Fruit fly (Drosophila melanogaster) whole organism, adult: ENCODE data around the gene Uch-L5.

Experiments used
- CG11617 ChIP-seq: fragments of 200-800 bp; sonication (Bioruptor generic); optimal IDR thresholded peaks from 2 replicates; lab custom pipeline; 2017; ENCODE audit warnings: mild to moderate bottlenecking, missing biosample characterization, missing genetic modification reagents, missing genetic modification characterization
- CG14711 ChIP-seq: fragments of 200-800 bp; sonication (Bioruptor generic); optimal IDR thresholded peaks from 2 replicates; lab custom pipeline; 2018; ENCODE audit warnings: missing biosample characterization, mild to moderate bottlenecking, missing genetic modification characterization, moderate library complexity
- cic ChIP-seq: fragments of 200-800 bp; sonication (Bioruptor generic); optimal IDR thresholded peaks from 2 replicates; lab custom pipeline; 2017; ENCODE audit warnings: missing biosample characterization, mild to moderate bottlenecking, missing genetic modification characterization, moderate library complexity
- cnc ChIP-seq, 2 experiments: fragments of >200 bp; optimal IDR thresholded peaks; 2 replicates each; lab custom pipeline; 2017
- kay ChIP-seq: fragments of 200-800 bp; sonication (Bioruptor generic); peaks from one replicate; lab custom pipeline; 2016; ENCODE audit warnings: missing biosample characterization, missing genetic modification characterization, borderline replicate concordance
- pad ChIP-seq: fragments of 200-800 bp; sonication (Bioruptor generic); optimal IDR thresholded peaks from 3 replicates; lab custom pipeline; 2017; ENCODE audit warnings: missing biosample characterization, missing genetic modification characterization, mild to moderate bottlenecking, moderate library complexity, missing genetic modification reagents

- TF ChIP-seq CG11617 (GFP tag; lab: Kevin White, UChicago): peak; percentile 8
- peak; percentile 34 for TF ChIP-seq cic (GFP tag; lab: Kevin White, UChicago)
- TF ChIP-seq pad (GFP tag; lab: Kevin White, UChicago): peak; percentile 37
- TF ChIP-seq cnc (optimal IDR thresholded peaks at IDR 0.05; lab: Kevin White, UChicago): peak; percentile 81 to 92
- TF ChIP-seq kay (GFP tag; lab: Kevin White, UChicago): no peak
- peak; percentile 63 for TF ChIP-seq CG14711 (tag; lab: Kevin White, UChicago)
Observed at dm6 chr3L:9476829-9477228, at the start of gene Uch-L5, which contains the start of gene Jarid2.
